Worm (Caenorhabditis elegans) whole organism, young adult: Measurements from ENCODE around the gene H04M03.12.

Source experiments
- B0035.1 ChIP-seq: sonication (generic microtip); optimal IDR thresholded peaks from 2 replicates; lab custom pipeline; 2016; ENCODE audit warnings: missing genetic modification characterization, mild to moderate bottlenecking, missing compliant biosample characterization, missing genotype, missing genetic modification reagents
- B0336.3 ChIP-seq: fragments of 200-800 bp; sonication (Bioruptor generic); IDR thresholded peaks from 2 replicates; pipeline ENCODE4 v1.3.6; 2022; ENCODE audit warnings: missing genetic modification characterization, missing compliant biosample characterization
- F10E7.11 ChIP-seq: sonication (generic microtip); optimal IDR thresholded peaks from 2 replicates; lab custom pipeline; 2017; ENCODE audit warnings: mild to moderate bottlenecking, missing genetic modification characterization, moderate library complexity, missing compliant biosample characterization
- F39B2.1 ChIP-seq: fragments of 200-800 bp; sonication (Bioruptor generic); IDR thresholded peaks from 2 replicates; pipeline ENCODE4 v1.3.6; 2022; ENCODE audit warnings: missing genetic modification reagents, missing genetic modification characterization, missing compliant biosample characterization
- F52B5.7 ChIP-seq: sonication (generic microtip); optimal IDR thresholded peaks from 2 replicates; lab custom pipeline; 2016; ENCODE audit warnings: mild to moderate bottlenecking, missing genetic modification characterization, missing compliant biosample characterization
- T07F8.4 ChIP-seq: sonication (generic microtip); optimal IDR thresholded peaks from 2 replicates; lab custom pipeline; 2016; ENCODE audit warnings: mild to moderate bottlenecking, missing genetic modification characterization, moderate library complexity, missing compliant biosample characterization
- T26A5.8 ChIP-seq: sonication (generic microtip); optimal IDR thresholded peaks from 2 replicates; lab custom pipeline; 2016; ENCODE audit warnings: missing genetic modification characterization, missing compliant biosample characterization
- Y67H2A.10 ChIP-seq: fragments of 200-800 bp; sonication (Bioruptor generic); conservative IDR thresholded peaks from 2 replicates; pipeline ENCODE4 v1.3.6; 2022; ENCODE audit warnings: missing genetic modification reagents, missing genetic modification characterization, missing compliant biosample characterization
- ama-1 ChIP-seq, 3 experiments: fragments of 150-350 bp in 1 of 3; sonication (generic microtip) in 2 of 3; optimal IDR thresholded peaks; 2 replicates each; lab custom pipeline; 2014 to 2018; ENCODE audit warnings: missing biosample characterization in 2 of 3, missing genetic modification characterization in 2 of 3, missing genetic modification reagents in 2 of 3
- athp-1 ChIP-seq: sonication (generic microtip); optimal IDR thresholded peaks from 2 replicates; lab custom pipeline; 2017; ENCODE audit warnings: mild to moderate bottlenecking, missing genetic modification characterization, missing compliant biosample characterization
- attf-3 ChIP-seq: fragments of 200-800 bp; sonication (Bioruptor generic); conservative IDR thresholded peaks from 2 replicates; pipeline ENCODE4 v1.3.6; 2022; ENCODE audit warnings: missing genetic modification reagents, missing genetic modification characterization, missing compliant biosample characterization
- ccch-3 ChIP-seq: fragments of 200-800 bp; sonication (Bioruptor generic); optimal IDR thresholded peaks from 2 replicates; lab custom pipeline; 2018; ENCODE audit warnings: mild to moderate bottlenecking, missing genetic modification characterization, missing compliant biosample characterization
- cebp-2 ChIP-seq: fragments of 200-800 bp; sonication (Bioruptor generic); IDR thresholded peaks from 2 replicates; pipeline ENCODE4 v1.3.6; 2022; ENCODE audit warnings: missing genetic modification characterization, missing compliant biosample characterization
- ceh-100 ChIP-seq: fragments of 200-800 bp; sonication (Bioruptor generic); IDR thresholded peaks from 2 replicates; pipeline ENCODE4 v1.3.6; 2022; ENCODE audit warnings: missing genetic modification reagents, missing genetic modification characterization, missing compliant biosample characterization
- ceh-27 ChIP-seq: fragments of 200-800 bp; sonication (Bioruptor generic); optimal IDR thresholded peaks from 2 replicates; lab custom pipeline; 2018; ENCODE audit warnings: mild to moderate bottlenecking, missing genetic modification characterization, moderate library complexity, missing compliant biosample characterization
- ceh-91 ChIP-seq: fragments of 200-800 bp; sonication (Bioruptor generic); IDR thresholded peaks from 2 replicates; pipeline ENCODE4 v1.3.6; 2022; ENCODE audit warnings: missing genetic modification reagents, missing genetic modification characterization, missing compliant biosample characterization
- die-1 ChIP-seq: sonication (generic microtip); optimal IDR thresholded peaks from 2 replicates; lab custom pipeline; 2016; ENCODE audit warnings: missing genotype, mild to moderate bottlenecking, missing genetic modification characterization, missing compliant biosample characterization
- fkh-3 ChIP-seq: sonication (generic microtip); optimal IDR thresholded peaks from 2 replicates; lab custom pipeline; 2016; ENCODE audit warnings: mild to moderate bottlenecking, missing genetic modification characterization, missing compliant biosample characterization
- him-1 ChIP-seq: sonication (generic microtip); optimal IDR thresholded peaks from 2 replicates; lab custom pipeline; 2016; ENCODE audit warnings: missing genotype, missing genetic modification reagents, missing genetic modification characterization, missing compliant biosample characterization
- hlh-26 ChIP-seq: fragments of 200-800 bp; sonication (Bioruptor generic); conservative IDR thresholded peaks from 2 replicates; pipeline ENCODE4 v1.3.6; 2022; ENCODE audit warnings: missing genetic modification reagents, missing genetic modification characterization, missing compliant biosample characterization
- hmg-1.2 ChIP-seq: fragments of 200-800 bp; sonication (Bioruptor generic); IDR thresholded peaks from 2 replicates; pipeline ENCODE4 v1.3.6; 2022; ENCODE audit warnings: missing genetic modification reagents, missing genetic modification characterization, missing compliant biosample characterization
- hmg-20 ChIP-seq: fragments of 200-800 bp; sonication (Bioruptor generic); IDR thresholded peaks from 2 replicates; pipeline ENCODE4 v1.3.6; 2022; ENCODE audit warnings: missing genetic modification reagents, missing genetic modification characterization, missing compliant biosample characterization
- hrde-1 ChIP-seq: sonication (generic microtip); optimal IDR thresholded peaks from 2 replicates; lab custom pipeline; 2016; ENCODE audit warnings: missing genetic modification characterization, mild to moderate bottlenecking, missing compliant biosample characterization, moderate library complexity, missing genotype, missing genetic modification reagents, borderline replicate concordance
- let-607 ChIP-seq, 2 experiments: fragments of 200-800 bp in 1 of 2; sonication (Bioruptor generic) in 1 of 2; sonication (generic microtip) in 1 of 2; optimal IDR thresholded peaks; 2 replicates each; lab custom pipeline; 2016 to 2018; ENCODE audit warnings: mild to moderate bottlenecking in 2 of 2, missing compliant biosample characterization in 2 of 2, missing genetic modification characterization in 2 of 2, moderate library complexity in 2 of 2, missing genotype in 1 of 2
- lsl-1 ChIP-seq: fragments of 200-800 bp; sonication (Bioruptor generic); optimal IDR thresholded peaks from 2 replicates; lab custom pipeline; 2018; ENCODE audit warnings: mild to moderate bottlenecking, missing genetic modification characterization, moderate library complexity, missing compliant biosample characterization
- madf-3 ChIP-seq: fragments of 200-800 bp; sonication (Bioruptor generic); IDR thresholded peaks from 2 replicates; pipeline ENCODE4 v1.3.6; 2022; ENCODE audit warnings: missing genetic modification reagents, missing genetic modification characterization, missing compliant biosample characterization
- mcd-1 ChIP-seq: fragments of 200-800 bp; sonication (Bioruptor generic); IDR thresholded peaks from 2 replicates; pipeline ENCODE4 v1.3.6; 2022; ENCODE audit warnings: missing genetic modification reagents, missing genetic modification characterization, missing compliant biosample characterization
- mel-28 ChIP-seq: sonication (generic microtip); optimal IDR thresholded peaks from 2 replicates; lab custom pipeline; 2016; ENCODE audit warnings: borderline replicate concordance, mild to moderate bottlenecking, missing genetic modification characterization, missing compliant biosample characterization
- nfya-2 ChIP-seq: fragments of 200-800 bp; sonication (Bioruptor generic); IDR thresholded peaks from 2 replicates; pipeline ENCODE4 v1.3.6; 2022; ENCODE audit warnings: missing genetic modification reagents, missing genetic modification characterization, missing compliant biosample characterization
- nhr-80 ChIP-seq: sonication (generic microtip); optimal IDR thresholded peaks from 2 replicates; lab custom pipeline; 2016; ENCODE audit warnings: missing genetic modification characterization, missing compliant biosample characterization
- rec-8 ChIP-seq, 2 experiments: sonication (generic microtip); optimal IDR thresholded peaks; 2 replicates each; lab custom pipeline; 2016; ENCODE audit warnings: mild to moderate bottlenecking in 2 of 2, missing genetic modification characterization in 2 of 2, missing genetic modification reagents in 2 of 2, missing genotype in 2 of 2, missing biosample characterization in 1 of 2, missing compliant biosample characterization in 1 of 2, moderate library complexity in 1 of 2
- repo-1 ChIP-seq: sonication (generic microtip); optimal IDR thresholded peaks from 2 replicates; lab custom pipeline; 2017; ENCODE audit warnings: mild to moderate bottlenecking, missing genetic modification characterization, missing compliant biosample characterization
- snpc-1.1 ChIP-seq: sonication (generic microtip); optimal IDR thresholded peaks from 2 replicates; lab custom pipeline; 2017; ENCODE audit warnings: missing genetic modification characterization, mild to moderate bottlenecking, missing compliant biosample characterization, antibody characterized with exemption, moderate library complexity, missing genotype, missing genetic modification reagents; ENCODE audit not compliant: insufficient read depth
- snpc-3.4 ChIP-seq: sonication (generic microtip); optimal IDR thresholded peaks from 2 replicates; lab custom pipeline; 2017; ENCODE audit warnings: missing genetic modification characterization, mild to moderate bottlenecking, missing compliant biosample characterization, antibody characterized with exemption, moderate library complexity, missing genotype, missing genetic modification reagents
- tbx-9 ChIP-seq: sonication (generic microtip); optimal IDR thresholded peaks from 2 replicates; lab custom pipeline; 2016; ENCODE audit warnings: borderline replicate concordance, missing genetic modification characterization, inconsistent platforms, missing compliant biosample characterization
- tlf-1 ChIP-seq: fragments of 200-800 bp; sonication (Bioruptor generic); optimal IDR thresholded peaks from 2 replicates; lab custom pipeline; 2018; ENCODE audit warnings: mild to moderate bottlenecking, missing genetic modification characterization, missing compliant biosample characterization
- zfh-2 ChIP-seq: fragments of 200-800 bp; sonication (Bioruptor generic); conservative IDR thresholded peaks from 2 replicates; pipeline ENCODE4 v1.3.6; 2022; ENCODE audit warnings: missing genetic modification reagents, missing genetic modification characterization, missing compliant biosample characterization
- ztf-3 ChIP-seq: fragments of 200-800 bp; sonication (Bioruptor generic); optimal IDR thresholded peaks from 2 replicates; lab custom pipeline; 2018; ENCODE audit warnings: mild to moderate bottlenecking, missing genetic modification characterization, missing compliant biosample characterization

The H04M03.12 gene

ce11 chrIV:5867189-5867588 lies 36.0 kb downstream of the H04M03.12 start, which contains the start of gene C06E7.88:
C06E7.88 (minus strand) TSS chrIV:5867289.
- TF ChIP-seq lsl-1 (GFP tag; lab: Kevin White, UChicago) (no peak), fkh-3 (tag; lab: Kevin White, UChicago) (no peak), repo-1 (no peak), nfya-2 (GFP tag; lab: Robert Waterston, UW) (no peak), F39B2.1 (GFP tag; lab: Robert Waterston, UW) (no peak), rec-8 (tag; optimal IDR thresholded peaks at IDR 0.05; lab: Kevin White, UChicago) (no peak), F52B5.7 (tag; lab: Kevin White, UChicago) (no peak), ceh-100 (GFP tag; lab: Robert Waterston, UW) (no peak)

- TF ChIP-seq hlh-26 (GFP tag; lab: Robert Waterston, UW) = no peak
- no peak for TF ChIP-seq tlf-1
- no peak for TF ChIP-seq B0035.1 (tag; lab: Kevin White, UChicago)
- TF ChIP-seq tbx-9 = no peak
- no peak for TF ChIP-seq madf-3 (GFP tag; lab: Robert Waterston, UW)
- no peak for TF ChIP-seq cebp-2 (GFP tag; lab: Robert Waterston, UW)
- no peak for TF ChIP-seq nhr-80 (tag; lab: Kevin White, UChicago)
- TF ChIP-seq let-607 (tag; optimal IDR thresholded peaks at IDR 0.05; lab: Kevin White, UChicago) = no peak
- TF ChIP-seq hmg-1.2 = no peak
- no peak for TF ChIP-seq Y67H2A.10
- no peak for TF ChIP-seq F10E7.11 (tag; lab: Kevin White, UChicago)
- no peak for TF ChIP-seq T07F8.4 (tag; lab: Kevin White, UChicago)
- TF ChIP-seq die-1 (tag; lab: Kevin White, UChicago) = no peak
- no peak for TF ChIP-seq B0336.3 (GFP tag; lab: Robert Waterston, UW)
- no peak for TF ChIP-seq mel-28 (tag; lab: Kevin White, UChicago)
- TF ChIP-seq mcd-1 (GFP tag; lab: Robert Waterston, UW) = no peak
Observed at ce11 chrIV:5865818-5866217, 37.3 kb downstream of the H04M03.12 start, which contains the start of gene spe-27. spe-27 (minus strand) TSS chrIV:5865918.

- TF ChIP-seq tlf-1 = no peak
- no peak for TF ChIP-seq zfh-2
- TF ChIP-seq ceh-27 = no peak
- TF ChIP-seq ztf-3 (GFP tag; lab: Kevin White, UChicago) = no peak
- TF ChIP-seq attf-3 (GFP tag; lab: Robert Waterston, UW) = no peak
- no peak for TF ChIP-seq hrde-1
- TF ChIP-seq ama-1 (optimal IDR thresholded peaks at IDR 0.05; lab: Kevin White, UChicago) = no peak
- no peak for TF ChIP-seq ama-1 (GFP tag; optimal IDR thresholded peaks at IDR 0.05; lab: Kevin White, UChicago)
- TF ChIP-seq snpc-3.4 = no peak
- no peak for TF ChIP-seq ceh-91
- TF ChIP-seq ccch-3 (GFP tag; lab: Kevin White, UChicago) = no peak
- no peak for TF ChIP-seq snpc-1.1 (tag; lab: Kevin White, UChicago)
- TF ChIP-seq mcd-1 (GFP tag; lab: Robert Waterston, UW) = no peak
- TF ChIP-seq T26A5.8 (tag; lab: Kevin White, UChicago) = no peak
- TF ChIP-seq him-1 (tag; lab: Kevin White, UChicago) = no peak
- TF ChIP-seq hmg-20 (GFP tag; lab: Robert Waterston, UW) = no peak
- no peak for TF ChIP-seq athp-1 (tag; lab: Kevin White, UChicago)
- no peak for TF ChIP-seq let-607 (tag; optimal IDR thresholded peaks at IDR 0.05; lab: Kevin White, UChicago)
Observed at ce11 chrIV:5860762-5861161, 42.4 kb downstream of the H04M03.12 start.
